In the genomic region with DNA sequence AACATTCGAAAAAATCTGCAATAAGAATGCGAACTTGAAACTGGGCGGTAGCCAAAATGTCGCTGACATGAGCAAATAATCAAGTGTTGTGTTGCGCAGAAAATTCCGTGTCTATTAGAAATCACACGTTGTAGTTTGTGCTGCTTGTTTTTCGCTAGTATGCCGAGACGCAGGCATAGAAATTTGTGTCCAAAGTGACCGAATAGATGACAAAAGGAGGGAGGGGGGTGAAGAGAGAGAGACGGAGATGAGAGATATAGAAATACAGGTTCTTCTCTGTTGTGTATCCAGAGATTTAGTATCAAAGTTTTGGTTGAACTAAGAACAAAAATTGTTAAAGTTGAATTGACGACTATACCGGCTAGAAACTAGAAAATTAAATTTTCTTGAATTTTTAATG, we compare ENCODE assay signal across 1 worm cellular context.
TF ChIP-seq lines count a peak whose summit lies in the region.

No protein-coding gene starts in this region.

TF ChIP-seq in whole organism, L4 larva, 104 proteins besides CTCF, POLR2A, EP300 and RAD21 (continued from another document):
- peak; percentile 6 for TF ChIP-seq dve-1 (tag; optimal IDR thresholded peaks at IDR 0.05; lab: Kevin White, UChicago; ENCODE audit: insufficient read depth)
- TF ChIP-seq ces-1 (GFP tag; optimal IDR thresholded peaks at IDR 0.05; lab: Kevin White, UChicago) = no peak
- no peak for TF ChIP-seq F26F4.8 (GFP tag; conservative IDR thresholded peaks at IDR 0.05; lab: Robert Waterston, UW)
- TF ChIP-seq ceh-20 (GFP tag; IDR thresholded peaks at IDR 0.05; lab: Robert Waterston, UW) = no peak
- no peak for TF ChIP-seq dpl-1 (GFP tag; optimal IDR thresholded peaks at IDR 0.05; lab: Kevin White, UChicago)
- TF ChIP-seq lin-15B (tag; optimal IDR thresholded peaks at IDR 0.05; lab: Kevin White, UChicago) = no peak
- no peak for TF ChIP-seq zip-2 (tag; optimal IDR thresholded peaks at IDR 0.05; lab: Kevin White, UChicago)
- TF ChIP-seq mep-1 (tag; optimal IDR thresholded peaks at IDR 0.05; lab: Kevin White, UChicago) = peak; percentile 23
- peak; percentile 71; the same call in 1 of the 2 replicates for TF ChIP-seq nhr-42 (GFP tag; IDR thresholded peaks at IDR 0.05; lab: Robert Waterston, UW)
- no peak for TF ChIP-seq set-16 (GFP tag; IDR thresholded peaks at IDR 0.05; lab: Robert Waterston, UW)
- no peak for TF ChIP-seq Y105C5A.15 (GFP tag; IDR thresholded peaks at IDR 0.05; lab: Robert Waterston, UW)
